Worm (Caenorhabditis elegans): Measurements from ENCODE around the gene rle-1.

The rle-1 gene

ce11 chrIII:10942905-10943304 is 6.9 kb downstream of the rle-1 start:
- no peak for TF ChIP-seq ceh-40 (GFP tag; IDR thresholded peaks at IDR 0.05)
- no peak for TF ChIP-seq F57C9.4 (tag; optimal IDR thresholded peaks at IDR 0.05)
- TF ChIP-seq ztf-26 (tag; optimal IDR thresholded peaks at IDR 0.05), result no peak
- no peak for TF ChIP-seq ekl-4 (GFP tag; IDR thresholded peaks at IDR 0.05)
- no peak for TF ChIP-seq madf-3 (GFP tag; IDR thresholded peaks at IDR 0.05)
- TF ChIP-seq ztf-3 (GFP tag; optimal IDR thresholded peaks at IDR 0.05), result no peak
- no peak for TF ChIP-seq lag-1 (GFP tag; IDR thresholded peaks at IDR 0.05)
- no peak for TF ChIP-seq Y53G8AR.9 (GFP tag; conservative IDR thresholded peaks at IDR 0.05)
- no peak for TF ChIP-seq lin-35 (GFP tag; optimal IDR thresholded peaks at IDR 0.05)
- no peak for TF ChIP-seq hsf-1 (GFP tag; IDR thresholded peaks at IDR 0.05)
- TF ChIP-seq madf-6 (GFP tag; IDR thresholded peaks at IDR 0.05), result no peak
- TF ChIP-seq lin-54 (GFP tag; optimal IDR thresholded peaks at IDR 0.05), result no peak
- no peak for TF ChIP-seq gei-17 (GFP tag; optimal IDR thresholded peaks at IDR 0.05)
- TF ChIP-seq ceh-100 (GFP tag; IDR thresholded peaks at IDR 0.05), result no peak
- TF ChIP-seq repo-1 (tag; optimal IDR thresholded peaks at IDR 0.05), result no peak
- no peak for TF ChIP-seq let-526 (GFP tag; IDR thresholded peaks at IDR 0.05)
- no peak for TF ChIP-seq F37B4.10 (GFP tag; IDR thresholded peaks at IDR 0.05)
- TF ChIP-seq D2030.7 (GFP tag; IDR thresholded peaks at IDR 0.05), result no peak

DNA sequence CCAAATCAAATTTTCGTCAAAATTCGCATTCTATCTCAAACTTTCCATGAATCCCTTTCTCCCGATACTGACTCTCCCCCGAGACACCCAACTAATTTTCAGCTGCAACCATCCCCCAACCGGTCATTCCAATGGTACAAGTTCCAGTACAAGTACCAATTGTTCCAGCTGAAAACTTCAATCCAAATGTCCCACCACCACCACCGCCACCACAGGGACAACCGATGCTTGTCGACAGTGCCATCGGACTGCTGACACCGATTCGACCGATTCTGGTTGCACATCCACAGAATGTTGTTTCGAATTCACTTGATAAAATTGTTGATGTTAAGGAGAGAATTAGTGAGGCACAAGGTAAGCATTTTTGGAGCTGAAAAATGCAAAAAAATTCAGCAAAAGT is 9.5 kb downstream of the rle-1 start:
- TF ChIP-seq mel-28 (tag; optimal IDR thresholded peaks at IDR 0.05; ENCODE audit: borderline replicate concordance) (no peak), tlf-1 (GFP tag; optimal IDR thresholded peaks at IDR 0.05) (no peak), nhr-80 (tag; optimal IDR thresholded peaks at IDR 0.05) (no peak)

DNA sequence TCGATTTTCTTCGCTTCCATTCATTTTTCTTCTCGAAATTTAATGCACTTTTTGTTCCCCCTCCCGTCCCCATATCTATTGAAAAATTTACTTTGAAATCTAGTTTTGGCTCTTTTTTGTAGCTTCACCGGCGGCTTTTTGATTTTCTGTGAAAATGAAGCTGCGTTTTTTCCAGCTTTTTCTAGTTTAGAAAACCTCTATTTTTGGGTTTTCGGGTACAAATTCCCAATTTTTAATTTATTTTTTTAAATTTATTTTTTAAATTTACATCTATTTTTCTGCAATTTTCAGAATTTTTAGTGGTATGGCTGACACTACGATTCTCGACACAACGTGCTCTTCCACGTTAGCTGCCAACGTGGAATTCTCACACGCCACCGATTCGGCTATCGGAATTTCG is 11.1 kb downstream of the rle-1 start, which contains the start of gene strd-1:
Gene strd-1, plus strand, starts transcription at position 301 of the 400 bp plus-strand sequence.
- no peak for TF ChIP-seq ekl-4 (GFP tag; IDR thresholded peaks at IDR 0.05)
- no peak for TF ChIP-seq rec-8 (tag; optimal IDR thresholded peaks at IDR 0.05)
- TF ChIP-seq tlf-1 (GFP tag; optimal IDR thresholded peaks at IDR 0.05), result no peak
- no peak for TF ChIP-seq nhr-27 (tag; optimal IDR thresholded peaks at IDR 0.05)
- TF ChIP-seq sea-2 (GFP tag; IDR thresholded peaks at IDR 0.05), result no peak

- no peak for TF ChIP-seq nfya-1 (tag; optimal IDR thresholded peaks at IDR 0.05; ENCODE audit: borderline replicate concordance, insufficient read depth)
- TF ChIP-seq cebp-2 (GFP tag; IDR thresholded peaks at IDR 0.05), result no peak
- peak; percentile 60; the same call in 1 of the 2 replicates for TF ChIP-seq zfh-2 (GFP tag; conservative IDR thresholded peaks at IDR 0.05)
- no peak for TF ChIP-seq bed-1 (GFP tag; IDR thresholded peaks at IDR 0.05)
- no peak for TF ChIP-seq mes-4 (tag; optimal IDR thresholded peaks at IDR 0.05)
- TF ChIP-seq madf-3 (GFP tag; IDR thresholded peaks at IDR 0.05), result no peak
- no peak for TF ChIP-seq attf-5 (GFP tag; optimal IDR thresholded peaks at IDR 0.05)
- no peak for TF ChIP-seq mel-28 (tag; optimal IDR thresholded peaks at IDR 0.05; ENCODE audit: borderline replicate concordance)
- TF ChIP-seq nhr-120 (GFP tag; IDR thresholded peaks at IDR 0.05), result no peak
- TF ChIP-seq attf-3 (GFP tag; conservative IDR thresholded peaks at IDR 0.05), result no peak
- no peak for TF ChIP-seq gei-17 (GFP tag; optimal IDR thresholded peaks at IDR 0.05)
- no peak for TF ChIP-seq ztf-25 (GFP tag; IDR thresholded peaks at IDR 0.05)
- TF ChIP-seq atf-7 (tag; optimal IDR thresholded peaks at IDR 0.05), result no peak
- 0 out of 2 replicates have a peak, but pooled peaks have one; percentile 26 for TF ChIP-seq let-526 (GFP tag; IDR thresholded peaks at IDR 0.05)
- no peak for TF ChIP-seq mxl-1 (tag; optimal IDR thresholded peaks at IDR 0.05)
These were observed 15.7 kb downstream of the rle-1 start for ce11 chrIII:10951713-10952112.

Measured in whole organism, young adult.